Fruit fly (Drosophila melanogaster) Kc167 (cell line): Measurements from ENCODE around the gene Cog1.

Source experiments
- Myc ChIP-seq: fragments of >200 bp; optimal IDR thresholded peaks from 2 replicates; lab custom pipeline; 2017; ENCODE audit warnings: missing external identifiers
- Sin3A ChIP-seq: fragments of >200 bp; optimal IDR thresholded peaks from 2 replicates; lab custom pipeline; 2018; ENCODE audit warnings: missing external identifiers
- h ChIP-seq: fragments of >200 bp; optimal IDR thresholded peaks from 3 replicates; lab custom pipeline; 2018; ENCODE audit warnings: missing external identifiers
- insv ChIP-seq: fragments of >200 bp; optimal IDR thresholded peaks from 3 replicates; lab custom pipeline; 2018; ENCODE audit warnings: missing external identifiers
- psq ChIP-seq: fragments of >200 bp; optimal IDR thresholded peaks from 2 replicates; lab custom pipeline; 2017; ENCODE audit warnings: missing external identifiers
- ttk ChIP-seq: sonication (Bioruptor generic); optimal IDR thresholded peaks from 2 replicates; lab custom pipeline; 2017; ENCODE audit warnings: missing external identifiers

The Cog1 gene

DNA sequence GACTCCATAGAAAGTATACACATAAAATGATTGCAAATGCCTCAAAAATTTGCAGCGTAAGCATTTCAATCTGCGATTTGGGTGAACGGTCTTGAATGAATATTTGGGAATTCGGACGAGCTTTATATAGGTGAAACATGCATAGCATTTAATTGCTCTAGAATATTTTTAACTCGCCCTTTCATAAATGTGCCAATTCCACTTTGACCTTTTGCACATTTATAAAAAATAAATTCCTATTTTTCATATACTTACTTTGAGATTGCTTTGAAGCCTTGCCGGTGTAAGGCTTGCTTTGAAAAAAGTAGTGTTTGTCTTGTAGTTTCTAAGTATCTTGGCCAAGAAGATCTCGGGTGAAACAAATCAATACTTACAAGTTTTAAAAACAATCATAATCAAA is 15.1 kb upstream of the Cog1 start, which contains the start of gene Cyp313a5:
TSS of gene Cyp313a5 (minus strand) at position 101 of the 400 bp plus-strand sequence.
- TF ChIP-seq Sin3A (lab: Kevin White, UChicago), result no peak
- TF ChIP-seq h (lab: Kevin White, UChicago), result no peak
- TF ChIP-seq psq, result no peak
- no peak for TF ChIP-seq insv (lab: Kevin White, UChicago)
- no peak for TF ChIP-seq ttk

DNA sequence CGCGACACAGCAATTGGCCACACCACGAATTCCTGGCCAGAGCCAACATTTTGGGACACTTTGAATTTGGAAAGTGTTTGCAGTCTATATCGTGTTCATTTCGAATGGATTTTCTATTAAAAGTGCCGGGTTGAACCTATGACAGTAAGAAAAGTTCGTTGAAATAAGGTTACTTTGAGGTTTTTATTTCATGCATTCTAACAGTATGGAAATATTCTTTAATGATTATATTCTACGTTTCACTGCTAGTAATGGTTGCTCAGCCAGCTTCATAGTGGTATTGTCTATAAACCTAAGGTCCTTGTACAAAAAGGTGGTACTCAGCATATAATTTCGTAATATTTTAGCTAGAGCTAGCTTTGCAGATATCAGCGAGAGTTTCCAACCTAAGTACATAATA is 13.1 kb upstream of the Cog1 start, which contains the start of gene Pglym87:
TSS of gene Pglym87 (minus strand) at position 101 of the 400 bp plus-strand sequence.
- TF ChIP-seq Myc (lab: Kevin White, UChicago) (no peak), h (lab: Kevin White, UChicago) (no peak), Sin3A (lab: Kevin White, UChicago) (no peak), psq (no peak)

DNA sequence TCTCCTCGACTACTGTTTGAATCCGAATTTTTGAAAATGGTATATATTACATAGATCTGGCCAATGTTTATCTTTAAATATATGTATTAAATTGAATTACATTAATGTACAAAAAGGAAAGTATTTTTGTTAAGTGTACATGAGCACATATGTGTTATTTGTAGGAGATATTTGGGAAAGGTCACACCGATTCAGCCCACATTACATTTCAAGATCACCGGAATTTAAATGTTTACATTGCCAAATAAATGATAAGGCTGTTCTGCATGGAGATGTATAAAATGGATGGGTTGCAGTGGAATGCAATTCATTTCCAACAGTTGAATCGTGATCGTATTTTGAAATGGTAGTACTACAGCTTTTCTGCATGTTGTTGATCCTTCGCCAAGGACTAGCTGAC is 9.6 kb upstream of the Cog1 start, which contains the start of gene CG3916:
TSS of gene CG3916 (plus strand) at position 301 of the 400 bp plus-strand sequence.
- no peak for TF ChIP-seq ttk
- no peak for TF ChIP-seq Sin3A (lab: Kevin White, UChicago)
- no peak for TF ChIP-seq h (lab: Kevin White, UChicago)
- TF ChIP-seq psq, result no peak
- TF ChIP-seq insv (lab: Kevin White, UChicago), result no peak
- no peak for TF ChIP-seq Myc (lab: Kevin White, UChicago)

DNA sequence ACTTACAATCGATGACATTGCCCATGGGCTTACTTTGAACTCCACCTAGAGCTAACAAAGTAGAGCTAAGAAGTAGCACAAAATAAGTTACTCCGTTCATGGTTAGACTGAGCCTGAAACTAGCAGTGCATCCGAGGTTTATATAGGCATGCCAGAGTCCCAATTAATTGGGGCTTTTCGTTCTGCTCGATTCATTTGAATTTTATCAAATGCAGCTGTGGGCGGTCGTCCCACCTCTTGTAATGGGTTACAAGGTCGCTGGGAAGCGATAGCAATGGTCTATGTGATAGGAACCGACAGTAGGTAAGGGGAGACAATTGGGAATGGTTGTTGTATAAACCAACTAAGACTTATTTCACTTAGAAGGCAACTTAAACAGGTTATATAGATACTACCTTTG is 6.8 kb upstream of the Cog1 start, which contains the start of gene CG12256:
TSS of gene CG12256 (minus strand) at position 101 of the 400 bp plus-strand sequence.
- TF ChIP-seq Myc (lab: Kevin White, UChicago), result no peak
- TF ChIP-seq h (lab: Kevin White, UChicago), result no peak
- no peak for TF ChIP-seq insv (lab: Kevin White, UChicago)
- no peak for TF ChIP-seq psq
- no peak for TF ChIP-seq Sin3A (lab: Kevin White, UChicago)
- TF ChIP-seq ttk, result no peak

DNA sequence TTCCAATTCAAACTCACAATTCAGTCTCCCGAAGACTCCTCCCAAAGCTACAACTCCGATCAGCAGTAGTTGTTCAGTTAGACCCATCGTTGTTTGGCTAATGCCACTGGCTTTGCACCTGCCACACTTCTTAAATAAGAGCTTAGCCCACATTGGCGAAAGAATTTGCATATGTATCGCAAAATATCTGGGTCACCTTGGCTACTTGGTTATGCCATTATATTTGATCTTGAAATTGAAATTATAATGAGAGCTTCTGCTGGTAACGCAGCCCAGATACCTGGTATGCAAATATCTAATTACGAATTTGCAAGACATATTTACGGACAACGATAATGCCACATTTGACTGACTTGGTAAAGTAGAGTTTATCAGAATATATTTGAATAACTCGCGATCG is 5.4 kb upstream of the Cog1 start, which contains the start of gene CG17404:
TSS of gene CG17404 (minus strand) at position 101 of the 400 bp plus-strand sequence.
- TF ChIP-seq Sin3A (lab: Kevin White, UChicago) (no peak), insv (lab: Kevin White, UChicago) (no peak), psq (no peak), Myc (lab: Kevin White, UChicago) (no peak), ttk (no peak)

DNA sequence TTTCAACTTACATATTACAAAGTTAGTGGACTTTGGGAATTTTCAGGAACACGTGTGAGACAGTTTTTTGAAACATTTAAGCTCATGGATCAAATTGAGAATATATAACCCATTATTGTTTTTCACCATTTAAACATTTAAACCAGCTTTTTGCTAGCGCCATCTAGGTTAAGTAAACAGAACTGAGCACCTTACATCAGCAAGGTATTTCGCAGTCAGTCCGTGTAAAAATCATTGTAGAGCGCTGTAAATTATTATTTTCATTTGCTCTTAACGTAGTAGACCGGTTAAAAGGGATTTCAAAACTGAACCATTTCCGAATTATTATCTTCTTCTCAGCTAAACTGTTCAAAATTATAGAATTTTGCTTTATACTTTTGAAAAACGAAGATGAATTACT is 2.6 kb upstream of the Cog1 start, which contains the start of gene Rsbp15:
TSS of gene Rsbp15 (plus strand) at position 295 of the 400 bp plus-strand sequence.
- TF ChIP-seq ttk (no peak), Myc (lab: Kevin White, UChicago) (no peak), h (lab: Kevin White, UChicago) (no peak), insv (lab: Kevin White, UChicago) (no peak), Sin3A (lab: Kevin White, UChicago) (no peak), psq (no peak)

DNA sequence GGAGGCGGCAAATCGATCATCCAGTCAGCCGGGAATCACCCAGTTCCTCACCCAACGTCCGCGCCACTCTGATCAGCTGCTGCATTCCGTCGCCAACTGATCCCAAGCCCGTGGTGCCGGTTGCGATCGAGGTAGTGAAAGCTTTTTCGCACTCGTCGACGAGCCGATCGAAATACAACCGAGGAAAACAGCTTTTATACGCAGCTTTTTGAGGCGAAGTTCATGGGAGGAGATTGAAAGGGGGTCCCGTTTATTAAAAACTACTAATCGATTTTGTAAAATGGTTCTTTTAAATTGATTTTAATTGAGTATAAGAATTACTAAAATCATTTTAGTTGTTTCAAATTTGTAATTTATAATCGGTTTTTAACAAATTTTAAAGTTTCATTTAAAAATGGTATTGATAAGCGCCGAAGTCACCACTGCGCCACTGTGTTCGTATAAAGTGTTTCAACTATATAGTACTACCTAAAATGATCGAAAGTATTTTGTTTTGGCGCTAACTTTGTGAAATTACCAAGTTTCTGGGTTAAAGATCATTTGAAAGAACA is 2.0 kb upstream of the Cog1 start, which contains the start of gene CG4860:
TSS of gene CG4860 (minus strand) at position 99 of the 551 bp plus-strand sequence.
- TF ChIP-seq Sin3A (lab: Kevin White, UChicago), result no peak
- no peak for TF ChIP-seq psq
- TF ChIP-seq Myc (lab: Kevin White, UChicago), result no peak
- no peak for TF ChIP-seq ttk
- TF ChIP-seq h (lab: Kevin White, UChicago), result no peak
- no peak for TF ChIP-seq insv (lab: Kevin White, UChicago)

DNA sequence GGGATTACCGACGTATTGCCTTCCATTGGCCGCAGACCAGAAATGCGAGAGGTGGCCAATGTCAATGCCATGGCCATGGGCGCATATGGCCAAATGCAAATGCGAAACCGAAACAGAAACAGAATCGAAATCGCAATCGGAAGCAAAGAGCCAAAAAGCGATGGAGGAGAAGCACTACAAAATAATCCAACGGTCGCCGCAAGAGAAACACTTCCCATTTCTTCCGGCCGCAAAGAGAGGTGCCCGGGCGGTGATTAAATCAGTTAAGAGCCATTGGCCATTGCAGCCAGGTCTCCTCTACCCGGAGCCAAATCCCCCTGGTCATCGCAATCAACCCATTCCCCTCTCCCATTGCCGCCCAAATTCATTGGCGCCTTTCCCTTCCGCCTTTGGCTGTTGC is 5.3 kb downstream of the Cog1 start, which contains the start of gene CG14742:
TSS of gene CG14742 (plus strand) at position 301 of the 400 bp plus-strand sequence.
- TF ChIP-seq ttk (no peak), Sin3A (lab: Kevin White, UChicago) (no peak), psq (no peak), h (lab: Kevin White, UChicago) (no peak), insv (lab: Kevin White, UChicago) (no peak), Myc (lab: Kevin White, UChicago) (no peak)

DNA sequence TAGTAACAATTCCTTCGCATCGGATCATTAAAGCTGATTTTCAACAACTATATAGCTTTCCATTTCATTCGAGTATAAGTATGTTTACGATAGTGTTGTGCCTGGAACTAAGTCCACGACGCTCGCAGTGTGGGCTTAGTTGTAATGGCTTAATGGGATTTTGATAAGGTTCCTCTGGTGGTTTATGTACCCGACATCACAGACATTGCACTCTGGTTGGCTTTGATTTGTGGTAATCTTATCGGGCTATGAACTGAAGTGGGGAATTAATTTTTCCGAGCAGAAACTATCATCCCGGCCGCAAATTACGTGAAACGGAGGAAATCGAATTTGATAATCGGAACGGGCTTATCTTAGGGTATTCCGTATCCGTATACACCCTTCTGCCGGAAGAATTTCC is 7.9 kb downstream of the Cog1 start:
- no peak for TF ChIP-seq insv (lab: Kevin White, UChicago)
- TF ChIP-seq Myc (lab: Kevin White, UChicago), result no peak
- no peak for TF ChIP-seq psq
- no peak for TF ChIP-seq Sin3A (lab: Kevin White, UChicago)
- no peak for TF ChIP-seq h (lab: Kevin White, UChicago)
- no peak for TF ChIP-seq ttk

DNA sequence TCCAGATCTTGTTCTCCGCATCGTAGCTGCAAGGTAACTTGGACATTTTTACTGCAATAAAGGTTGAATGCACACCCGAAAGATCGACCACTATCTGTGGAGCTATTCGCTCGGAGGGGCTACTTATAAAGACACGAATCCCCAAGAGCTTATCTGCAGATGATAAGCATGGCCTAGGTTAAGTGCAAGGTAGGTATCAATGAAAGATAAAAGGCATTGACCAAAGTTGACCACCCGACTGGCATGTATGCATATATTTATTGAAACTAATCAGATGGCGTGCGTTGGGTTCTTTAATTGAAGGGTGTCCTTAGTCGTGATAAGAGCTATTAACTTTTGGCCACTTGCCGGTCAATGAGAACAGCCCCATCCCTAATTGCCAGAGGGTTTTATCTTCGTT is 9.2 kb downstream of the Cog1 start, which contains the start of gene CG4830:
TSS of gene CG4830 (minus strand) at position 101 of the 400 bp plus-strand sequence.
- TF ChIP-seq ttk (no peak), Sin3A (lab: Kevin White, UChicago) (no peak), psq (no peak), insv (lab: Kevin White, UChicago) (no peak), h (lab: Kevin White, UChicago) (no peak), Myc (lab: Kevin White, UChicago) (no peak)

DNA sequence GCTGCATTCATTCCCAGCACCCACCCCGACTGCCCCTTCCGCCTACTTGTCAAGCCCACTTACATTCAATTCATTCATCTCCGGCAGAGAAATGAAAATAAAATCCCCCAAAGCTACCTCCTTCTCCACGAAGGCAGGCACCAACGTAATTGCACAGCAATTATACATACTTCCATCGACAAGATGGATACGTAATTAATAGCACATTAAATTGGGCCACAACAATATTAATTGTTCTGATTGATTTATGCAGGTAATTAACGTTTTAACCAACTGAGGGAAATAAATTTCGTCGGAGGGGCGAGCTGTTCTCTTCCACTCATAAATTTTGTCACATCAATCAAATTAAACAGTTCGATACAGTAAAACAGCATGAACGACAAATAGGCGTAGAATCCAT is 21.8 kb downstream of the Cog1 start, which contains the start of gene Adk1:
TSS of gene Adk1 (plus strand) at position 301 of the 400 bp plus-strand sequence.
- no peak for TF ChIP-seq h (lab: Kevin White, UChicago)
- TF ChIP-seq Myc (lab: Kevin White, UChicago), result no peak
- TF ChIP-seq psq, result no peak
- TF ChIP-seq Sin3A (lab: Kevin White, UChicago), result no peak
- TF ChIP-seq insv (lab: Kevin White, UChicago), result no peak
- TF ChIP-seq ttk, result no peak

DNA sequence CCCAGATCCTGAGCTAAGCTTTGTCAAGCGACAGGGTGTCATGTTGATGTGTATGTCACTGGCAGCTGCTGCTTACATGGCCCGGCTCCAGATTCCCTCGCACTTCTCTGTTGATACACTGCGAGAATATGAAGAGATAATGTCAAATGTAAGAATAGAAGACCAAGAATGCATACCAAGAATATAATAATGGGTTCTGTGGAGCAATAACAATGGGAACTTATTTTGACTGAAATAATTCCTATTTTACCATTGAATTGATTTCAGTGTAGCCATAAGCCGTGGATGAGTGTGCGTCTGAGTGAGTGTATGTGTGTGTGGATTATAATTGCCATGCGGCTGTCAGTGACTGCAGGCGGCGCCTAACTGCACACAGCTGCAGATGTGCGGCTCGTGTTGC is 23.4 kb downstream of the Cog1 start:
- no peak for TF ChIP-seq ttk
- TF ChIP-seq psq, result no peak
- no peak for TF ChIP-seq Myc (lab: Kevin White, UChicago)
- no peak for TF ChIP-seq h (lab: Kevin White, UChicago)
- no peak for TF ChIP-seq insv (lab: Kevin White, UChicago)
- no peak for TF ChIP-seq Sin3A (lab: Kevin White, UChicago)
